Worm (Caenorhabditis elegans): Measurements from ENCODE around the gene ikke-1.

Gene ikke-1

DNA sequence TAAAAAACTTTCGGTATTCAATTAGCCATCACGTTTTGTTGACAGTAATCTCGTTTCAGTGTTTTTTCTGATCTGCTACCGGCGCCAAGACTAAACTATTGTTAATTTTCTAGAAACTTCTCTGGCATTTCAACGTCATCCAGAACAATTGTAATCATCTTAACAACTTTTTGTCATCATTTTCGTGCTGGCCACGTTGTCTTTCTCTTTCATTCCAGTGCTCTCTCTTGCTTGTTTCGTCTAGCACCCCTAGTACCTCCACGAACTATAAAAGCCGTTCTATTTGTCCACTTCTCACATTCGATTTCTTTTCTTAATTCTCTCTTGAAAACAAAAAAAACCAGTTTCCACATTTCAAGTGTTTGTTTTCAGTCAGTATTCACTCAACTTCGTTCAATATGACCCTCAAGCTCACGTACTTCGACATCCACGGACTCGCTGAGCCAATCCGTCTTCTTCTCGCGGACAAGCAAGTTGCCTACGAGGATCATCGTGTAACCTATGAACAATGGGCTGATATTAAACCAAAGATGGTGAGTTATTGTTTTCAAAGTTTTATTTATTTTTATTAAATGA is 8.5 kb upstream of the ikke-1 start, which contains the start of gene gst-1 (continued):
- TF ChIP-seq C17E4.6 (GFP tag; IDR thresholded peaks at IDR 0.05) (0 out of 2 replicates have a peak, but pooled peaks have one; percentile 29), F57A8.1 (GFP tag; optimal IDR thresholded peaks at IDR 0.05) (no peak), bed-1 (GFP tag; IDR thresholded peaks at IDR 0.05) (no peak), T07F8.4 (tag; optimal IDR thresholded peaks at IDR 0.05) (no peak), rcor-1 (GFP tag; IDR thresholded peaks at IDR 0.05) (0 out of 2 replicates have a peak, but pooled peaks have one; percentile 7), hmg-20 (GFP tag; IDR thresholded peaks at IDR 0.05) (no peak), B0019.2 (GFP tag; conservative IDR thresholded peaks at IDR 0.05) (no peak), Y53G8AR.9 (GFP tag; conservative IDR thresholded peaks at IDR 0.05) (no peak), mel-28 (tag; optimal IDR thresholded peaks at IDR 0.05; ENCODE audit: borderline replicate concordance) (no peak), B0035.1 (tag; optimal IDR thresholded peaks at IDR 0.05) (no peak), nhr-179 (tag; optimal IDR thresholded peaks at IDR 0.05) (no peak), ZK185.1 (tag; optimal IDR thresholded peaks at IDR 0.05; ENCODE audit: poor library complexity, severe bottlenecking) (no peak), sptf-2 (GFP tag; optimal IDR thresholded peaks at IDR 0.05) (no peak), attf-3 (GFP tag; conservative IDR thresholded peaks at IDR 0.05) (no peak), cebp-1 (GFP tag; IDR thresholded peaks at IDR 0.05) (no peak), cebp-1 (tag; optimal IDR thresholded peaks at IDR 0.05) (peak; percentile 26), ztf-26 (tag; optimal IDR thresholded peaks at IDR 0.05) (no peak), nhr-90 (tag; optimal IDR thresholded peaks at IDR 0.05) (no peak), snpc-4 (GFP tag; optimal IDR thresholded peaks at IDR 0.05) (no peak), snpc-4 (tag; optimal IDR thresholded peaks at IDR 0.05) (no peak), F55B11.4 (tag; optimal IDR thresholded peaks at IDR 0.05; ENCODE audit: borderline replicate concordance, insufficient read depth) (no peak), efl-1 (GFP tag; optimal IDR thresholded peaks at IDR 0.05) (peak; percentile 10), athp-1 (tag; optimal IDR thresholded peaks at IDR 0.05) (no peak), F37B4.10 (GFP tag; IDR thresholded peaks at IDR 0.05) (no peak), F57C9.4 (tag; optimal IDR thresholded peaks at IDR 0.05) (no peak), madf-3 (GFP tag; IDR thresholded peaks at IDR 0.05) (0 out of 2 replicates have a peak, but pooled peaks have one; percentile 42), F49E8.2 (tag; optimal IDR thresholded peaks at IDR 0.05; ENCODE audit: insufficient read depth) (no peak), snpc-3.4 (tag; optimal IDR thresholded peaks at IDR 0.05) (peak; percentile 50), lin-40 (tag; optimal IDR thresholded peaks at IDR 0.05) (peak; percentile 19), let-526 (GFP tag; IDR thresholded peaks at IDR 0.05) (no peak), F22D6.2 (tag; optimal IDR thresholded peaks at IDR 0.05) (no peak), ceh-27 (GFP tag; optimal IDR thresholded peaks at IDR 0.05) (peak; percentile 2), sea-2 (GFP tag; IDR thresholded peaks at IDR 0.05) (no peak), cebp-2 (GFP tag; IDR thresholded peaks at IDR 0.05) (no peak), hmg-1.2 (GFP tag; IDR thresholded peaks at IDR 0.05) (no peak), ets-4 (GFP tag; optimal IDR thresholded peaks at IDR 0.05) (no peak), dpl-1 (GFP tag; optimal IDR thresholded peaks at IDR 0.05) (no peak), ceh-40 (GFP tag; IDR thresholded peaks at IDR 0.05) (no peak), somi-1 (GFP tag; optimal IDR thresholded peaks at IDR 0.05) (no peak), madf-6 (GFP tag; IDR thresholded peaks at IDR 0.05) (peak; percentile 20; the same call in 1 of the 2 replicates), aptf-2 (GFP tag; conservative IDR thresholded peaks at IDR 0.05) (no peak), ztf-6 (GFP tag; IDR thresholded peaks at IDR 0.05) (no peak), tlf-1 (GFP tag; optimal IDR thresholded peaks at IDR 0.05) (no peak), madf-8 (GFP tag; conservative IDR thresholded peaks at IDR 0.05) (no peak), zfh-2 (GFP tag; conservative IDR thresholded peaks at IDR 0.05) (no peak), madf-10 (tag; optimal IDR thresholded peaks at IDR 0.05) (no peak), xnd-1 (tag; optimal IDR thresholded peaks at IDR 0.05) (peak; percentile 2), pbrm-1 (GFP tag; IDR thresholded peaks at IDR 0.05) (no peak), attf-6 (GFP tag; IDR thresholded peaks at IDR 0.05) (no peak)
